Worm (Caenorhabditis elegans) whole organism, L3 larva: ENCODE results near the gene fntb-1.
A peak's percentile ranks its signal among the peaks of the same experiment; 100 is the strongest.

Source experiments
- R02D3.7 ChIP-seq: fragments of 150-350 bp; optimal IDR thresholded peaks from 2 replicates; lab custom pipeline; 2014; ENCODE audit warnings: missing biosample characterization, missing genetic modification characterization
- ZK546.5 ChIP-seq: sonication (generic microtip); optimal IDR thresholded peaks from 2 replicates; lab custom pipeline; 2017; ENCODE audit warnings: missing biosample characterization, missing genetic modification characterization
- ama-1 ChIP-seq: fragments of 150-350 bp; optimal IDR thresholded peaks from 2 replicates; lab custom pipeline; 2018
- ceh-28 ChIP-seq: fragments of 150-350 bp; optimal IDR thresholded peaks from 2 replicates; lab custom pipeline; 2014; ENCODE audit warnings: missing biosample characterization, missing genetic modification reagents, missing genetic modification characterization
- egl-27 ChIP-seq: sonication (generic microtip); optimal IDR thresholded peaks from 4 replicates; lab custom pipeline; 2017; ENCODE audit warnings: missing biosample characterization, missing genetic modification reagents, missing genetic modification characterization
- lin-15B ChIP-seq: fragments of 150-350 bp; optimal IDR thresholded peaks from 2 replicates; lab custom pipeline; 2014; ENCODE audit warnings: missing biosample characterization, missing genetic modification characterization
- mdl-1 ChIP-seq: fragments of 150-350 bp; optimal IDR thresholded peaks from 2 replicates; lab custom pipeline; 2014; ENCODE audit warnings: missing biosample characterization, missing genetic modification characterization
- nhr-28 ChIP-seq: fragments of 150-350 bp; optimal IDR thresholded peaks from 2 replicates; lab custom pipeline; 2014; ENCODE audit warnings: missing biosample characterization, missing genetic modification characterization
- nhr-76 ChIP-seq: fragments of 150-350 bp; sonication (generic microtip); optimal IDR thresholded peaks from 5 replicates; lab custom pipeline; 2014; ENCODE audit warnings: missing biosample characterization, missing genetic modification characterization
- snpc-4 ChIP-seq: fragments of 150-350 bp; optimal IDR thresholded peaks from 2 replicates; lab custom pipeline; 2014; ENCODE audit warnings: missing biosample characterization, missing genetic modification characterization
- zag-1 ChIP-seq: fragments of 150-350 bp; optimal IDR thresholded peaks from 2 replicates; lab custom pipeline; 2014; ENCODE audit warnings: missing biosample characterization, missing genetic modification characterization

DNA sequence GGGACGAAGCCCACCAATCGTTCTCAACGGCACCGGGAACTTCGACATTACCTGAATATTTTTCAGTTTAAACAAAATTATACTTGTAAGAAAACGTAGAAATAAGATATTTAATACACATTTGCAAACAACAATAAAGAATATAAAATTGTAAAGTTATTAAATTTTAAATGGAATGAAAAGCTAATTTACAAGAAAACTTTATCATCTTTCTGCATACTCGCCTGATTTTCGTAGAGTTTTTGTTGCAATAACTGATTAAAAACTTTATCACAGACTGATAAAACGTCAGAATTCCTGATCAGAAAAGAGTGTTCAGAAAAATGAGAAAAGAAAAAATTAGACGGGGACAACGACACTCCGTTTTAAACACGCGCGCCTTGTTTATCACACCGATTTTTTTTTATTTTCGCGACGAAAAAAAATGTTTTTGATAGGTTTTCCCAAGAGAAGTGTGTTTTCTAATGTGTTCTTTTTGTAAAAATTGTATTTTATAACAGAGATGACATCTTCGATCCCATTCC, at the start of gene fntb-1, which contains the start of gene dlat-1:
- TF ChIP-seq snpc-4 (tag; lab: Kevin White, UChicago) (no peak), zag-1 (tag; lab: Kevin White, UChicago) (no peak), nhr-28 (no peak), mdl-1 (no peak), egl-27 (no peak), nhr-76 (tag; lab: Kevin White, UChicago) (no peak), ama-1 (no peak), lin-15B (peak; percentile 36), R02D3.7 (tag; lab: Kevin White, UChicago) (no peak), ZK546.5 (tag; lab: Kevin White, UChicago) (no peak), ceh-28 (tag; lab: Kevin White, UChicago) (no peak)
